Fruit fly (Drosophila melanogaster) whole organism, pupa: ENCODE data around the gene Cpr62Bb.

ENCODE experiments used
- CG10348 ChIP-seq: fragments of 200-800 bp; sonication (Bioruptor generic); IDR thresholded peaks from 2 replicates; pipeline ENCODE4 v1.3.6; 2022; ENCODE audit warnings: missing biosample characterization, missing genetic modification characterization
- CG12605 ChIP-seq: fragments of 200-800 bp; sonication (Bioruptor generic); IDR thresholded peaks from 2 replicates; pipeline ENCODE4 v1.3.6; 2022; ENCODE audit warnings: missing biosample characterization, missing genetic modification characterization
- CG13204 ChIP-seq: fragments of 200-800 bp; sonication (Bioruptor generic); optimal IDR thresholded peaks from 2 replicates; lab custom pipeline; 2018; ENCODE audit warnings: missing biosample characterization, mild to moderate bottlenecking, missing genetic modification characterization, moderate library complexity
- CG14655 ChIP-seq: fragments of 200-800 bp; sonication (Bioruptor generic); optimal IDR thresholded peaks from 3 replicates; lab custom pipeline; 2017; ENCODE audit warnings: mild to moderate bottlenecking, missing biosample characterization, missing genetic modification reagents, missing genetic modification characterization
- CG15710 ChIP-seq: fragments of 200-800 bp; sonication (Bioruptor generic); optimal IDR thresholded peaks from 2 replicates; lab custom pipeline; 2018; ENCODE audit warnings: missing biosample characterization, mild to moderate bottlenecking, missing genetic modification characterization, moderate library complexity
- CG17806 ChIP-seq: fragments of 200-800 bp; sonication (Bioruptor generic); optimal IDR thresholded peaks from 2 replicates; lab custom pipeline; 2018; ENCODE audit warnings: missing biosample characterization, mild to moderate bottlenecking, missing genetic modification characterization, moderate library complexity
- CG32121 ChIP-seq: fragments of 200-800 bp; sonication (Bioruptor generic); IDR thresholded peaks from 2 replicates; pipeline ENCODE4 v1.3.6; 2022; ENCODE audit warnings: missing biosample characterization, missing genetic modification characterization
- CG34367 ChIP-seq: fragments of 200-800 bp; sonication (Bioruptor generic); optimal IDR thresholded peaks from 2 replicates; lab custom pipeline; 2018; ENCODE audit warnings: missing biosample characterization, mild to moderate bottlenecking, missing genetic modification characterization
- CG4496 ChIP-seq: fragments of 200-800 bp; sonication (Bioruptor generic); IDR thresholded peaks from 3 replicates; pipeline ENCODE4 v1.3.6; 2022; ENCODE audit warnings: missing biosample characterization, missing genetic modification characterization
- CG8159 ChIP-seq: fragments of 200-800 bp; sonication (Bioruptor generic); optimal IDR thresholded peaks from 3 replicates; lab custom pipeline; 2018; ENCODE audit warnings: missing biosample characterization, mild to moderate bottlenecking, missing genetic modification characterization, moderate library complexity
- CG8301 ChIP-seq: fragments of 200-800 bp; sonication (Bioruptor generic); optimal IDR thresholded peaks from 2 replicates; lab custom pipeline; 2018; ENCODE audit warnings: missing biosample characterization, mild to moderate bottlenecking, missing genetic modification characterization
- CG9948 ChIP-seq: fragments of 200-800 bp; sonication (Bioruptor generic); optimal IDR thresholded peaks from 2 replicates; lab custom pipeline; 2018; ENCODE audit warnings: missing biosample characterization, mild to moderate bottlenecking, missing genetic modification characterization, moderate library complexity
- D1 ChIP-seq: fragments of 200-800 bp; sonication (Bioruptor generic); optimal IDR thresholded peaks from 2 replicates; lab custom pipeline; 2018; ENCODE audit warnings: missing biosample characterization, mild to moderate bottlenecking, missing genetic modification characterization, moderate library complexity
- EcR ChIP-seq: fragments of 200-800 bp; sonication (Bioruptor generic); optimal IDR thresholded peaks from 3 replicates; lab custom pipeline; 2019; ENCODE audit warnings: missing biosample characterization, missing genetic modification characterization, mild to moderate bottlenecking, moderate library complexity, missing genetic modification reagents
- Ets98B ChIP-seq: fragments of 200-800 bp; sonication (Bioruptor generic); IDR thresholded peaks from 2 replicates; pipeline ENCODE4 v1.3.6; 2022; ENCODE audit warnings: missing biosample characterization, missing genetic modification characterization
- Pif1A ChIP-seq: fragments of 200-800 bp; sonication (Bioruptor generic); optimal IDR thresholded peaks from 3 replicates; lab custom pipeline; 2016; ENCODE audit warnings: missing biosample characterization, missing genetic modification characterization
- Pif1B ChIP-seq: fragments of 200-800 bp; sonication (Bioruptor generic); optimal IDR thresholded peaks from 3 replicates; lab custom pipeline; 2016; ENCODE audit warnings: missing biosample characterization, missing genetic modification characterization
- Snoo ChIP-seq: fragments of 200-800 bp; sonication (Bioruptor generic); optimal IDR thresholded peaks from 3 replicates; lab custom pipeline; 2017; ENCODE audit warnings: missing biosample characterization, mild to moderate bottlenecking, missing genetic modification characterization, inconsistent platforms
- fd96Ca ChIP-seq: fragments of 200-800 bp; sonication (Bioruptor generic); IDR thresholded peaks from 3 replicates; pipeline ENCODE4 v1.3.6; 2022; ENCODE audit warnings: missing biosample characterization, missing genetic modification characterization
- gl ChIP-seq: fragments of 200-800 bp; sonication (Bioruptor generic); optimal IDR thresholded peaks from 2 replicates; lab custom pipeline; 2018; ENCODE audit warnings: missing biosample characterization, mild to moderate bottlenecking, missing genetic modification characterization
- rn ChIP-seq: fragments of 200-800 bp; sonication (Bioruptor generic); IDR thresholded peaks from 2 replicates; pipeline ENCODE4 v1.3.6; 2022; ENCODE audit warnings: missing biosample characterization, missing genetic modification characterization

Cpr62Bb gene

DNA sequence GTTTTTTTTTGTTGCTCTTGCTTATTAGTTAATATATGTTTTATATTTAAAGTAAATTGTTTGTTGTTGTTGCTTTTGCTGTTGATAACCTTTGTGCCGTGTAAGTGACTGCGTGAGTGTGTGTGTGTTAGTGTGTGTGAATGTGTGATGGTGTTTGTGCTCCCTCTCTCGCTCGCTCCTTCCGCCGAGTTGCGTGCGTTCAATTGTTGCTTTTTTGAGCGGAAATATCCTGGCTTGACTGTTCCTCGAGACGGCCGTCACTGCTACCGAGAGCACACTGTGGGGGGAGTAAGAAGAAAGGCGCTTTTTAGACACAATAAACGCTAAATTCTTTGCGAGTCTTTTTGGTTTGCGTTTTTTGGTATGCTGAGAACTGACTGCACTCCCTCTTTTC lies 26.4 kb upstream of the Cpr62Bb start:
- TF ChIP-seq CG17806 (tag; lab: Kevin White, UChicago): no peak
- TF ChIP-seq Pif1B (GFP tag; lab: Kevin White, UChicago): no peak
- no peak for TF ChIP-seq D1
- no peak for TF ChIP-seq Pif1A (GFP tag; lab: Kevin White, UChicago)
- no peak for TF ChIP-seq Snoo
- TF ChIP-seq CG12605 (GFP tag; lab: Robert Waterston, UW): peak; percentile 32
- TF ChIP-seq CG4496 (GFP tag; lab: Robert Waterston, UW): no peak; the same call in 2 of the 3 replicates
- no peak for TF ChIP-seq CG10348 (GFP tag; lab: Robert Waterston, UW)
- no peak for TF ChIP-seq CG8159 (tag; lab: Kevin White, UChicago)
- peak; percentile 2 for TF ChIP-seq CG14655 (GFP tag; lab: Kevin White, UChicago)
- TF ChIP-seq CG13204 (GFP tag; lab: Kevin White, UChicago): no peak
- TF ChIP-seq gl (tag; lab: Kevin White, UChicago): no peak
- TF ChIP-seq fd96Ca (GFP tag; lab: Robert Waterston, UW): no peak
- peak; percentile 54 for TF ChIP-seq EcR
- TF ChIP-seq Ets98B (GFP tag; lab: Robert Waterston, UW): no peak; the same call in 1 of the 2 replicates
- no peak for TF ChIP-seq CG15710
- no peak for TF ChIP-seq CG8301 (tag; lab: Kevin White, UChicago)
- TF ChIP-seq CG32121 (GFP tag; lab: Robert Waterston, UW): no peak
- no peak for TF ChIP-seq CG34367 (tag; lab: Kevin White, UChicago)
- no peak for TF ChIP-seq CG9948 (tag; lab: Kevin White, UChicago)
- TF ChIP-seq rn (GFP tag; lab: Robert Waterston, UW): no peak
- TF ChIP-seq, all 21 proteins: peak for 3

DNA sequence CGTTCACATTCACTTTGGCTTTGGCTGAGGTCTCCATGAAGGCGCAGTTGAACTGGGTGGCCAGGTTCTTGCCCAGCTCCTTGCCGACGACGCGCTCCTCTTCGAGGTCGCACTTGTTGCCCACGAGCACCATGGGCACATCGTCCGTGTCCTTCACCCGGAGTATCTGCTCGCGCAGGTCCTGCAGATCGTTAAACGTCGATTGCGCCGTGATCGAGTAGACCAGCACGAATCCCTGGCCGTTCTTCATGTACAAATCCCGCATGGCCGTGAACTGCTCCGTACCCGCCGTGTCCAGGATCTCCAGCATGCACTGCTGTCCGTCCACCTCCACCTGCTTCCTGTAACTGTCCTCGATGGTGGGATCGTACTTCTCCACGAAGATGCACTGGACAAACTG lies 25.8 kb upstream of the Cpr62Bb start:
- no peak for TF ChIP-seq Pif1B (GFP tag; lab: Kevin White, UChicago)
- no peak for TF ChIP-seq fd96Ca (GFP tag; lab: Robert Waterston, UW)
- no peak for TF ChIP-seq CG32121 (GFP tag; lab: Robert Waterston, UW)
- no peak for TF ChIP-seq CG12605 (GFP tag; lab: Robert Waterston, UW)
- TF ChIP-seq Snoo: no peak
- TF ChIP-seq CG17806 (tag; lab: Kevin White, UChicago): no peak
- TF ChIP-seq CG9948 (tag; lab: Kevin White, UChicago): no peak
- no peak for TF ChIP-seq CG4496 (GFP tag; lab: Robert Waterston, UW)

DNA sequence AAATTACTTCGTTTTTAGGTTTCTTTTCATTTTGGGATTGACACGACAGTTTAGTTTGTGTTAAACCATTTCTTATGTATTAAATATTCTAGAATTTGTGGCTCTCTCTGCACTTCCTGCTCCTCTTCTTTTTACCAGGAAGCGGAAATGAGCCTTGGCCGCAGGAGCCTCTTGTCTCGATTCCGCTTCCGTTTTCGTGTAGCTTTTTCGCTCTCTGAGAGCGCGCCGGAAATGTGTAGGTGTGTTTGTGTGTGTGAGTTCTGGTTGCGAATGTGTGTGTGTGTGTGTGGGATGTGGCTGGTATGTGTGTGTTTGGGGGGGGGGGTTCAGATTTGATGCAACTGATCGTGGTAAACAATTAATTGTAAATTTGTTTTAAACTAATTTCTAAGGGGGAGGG lies 24.6 kb upstream of the Cpr62Bb start:
- TF ChIP-seq CG10348 (GFP tag; lab: Robert Waterston, UW) (no peak), CG14655 (GFP tag; lab: Kevin White, UChicago) (no peak), CG34367 (tag; lab: Kevin White, UChicago) (no peak), CG4496 (GFP tag; lab: Robert Waterston, UW) (peak; percentile 11; the same call in 1 of the 3 replicates), Pif1B (GFP tag; lab: Kevin White, UChicago) (peak; percentile 39), CG12605 (GFP tag; lab: Robert Waterston, UW) (peak; percentile 20; the same call in 1 of the 2 replicates), gl (tag; lab: Kevin White, UChicago) (peak; percentile 36), Pif1A (GFP tag; lab: Kevin White, UChicago) (peak; percentile 51), Snoo (peak; percentile 62), CG17806 (tag; lab: Kevin White, UChicago) (peak; percentile 23)

DNA sequence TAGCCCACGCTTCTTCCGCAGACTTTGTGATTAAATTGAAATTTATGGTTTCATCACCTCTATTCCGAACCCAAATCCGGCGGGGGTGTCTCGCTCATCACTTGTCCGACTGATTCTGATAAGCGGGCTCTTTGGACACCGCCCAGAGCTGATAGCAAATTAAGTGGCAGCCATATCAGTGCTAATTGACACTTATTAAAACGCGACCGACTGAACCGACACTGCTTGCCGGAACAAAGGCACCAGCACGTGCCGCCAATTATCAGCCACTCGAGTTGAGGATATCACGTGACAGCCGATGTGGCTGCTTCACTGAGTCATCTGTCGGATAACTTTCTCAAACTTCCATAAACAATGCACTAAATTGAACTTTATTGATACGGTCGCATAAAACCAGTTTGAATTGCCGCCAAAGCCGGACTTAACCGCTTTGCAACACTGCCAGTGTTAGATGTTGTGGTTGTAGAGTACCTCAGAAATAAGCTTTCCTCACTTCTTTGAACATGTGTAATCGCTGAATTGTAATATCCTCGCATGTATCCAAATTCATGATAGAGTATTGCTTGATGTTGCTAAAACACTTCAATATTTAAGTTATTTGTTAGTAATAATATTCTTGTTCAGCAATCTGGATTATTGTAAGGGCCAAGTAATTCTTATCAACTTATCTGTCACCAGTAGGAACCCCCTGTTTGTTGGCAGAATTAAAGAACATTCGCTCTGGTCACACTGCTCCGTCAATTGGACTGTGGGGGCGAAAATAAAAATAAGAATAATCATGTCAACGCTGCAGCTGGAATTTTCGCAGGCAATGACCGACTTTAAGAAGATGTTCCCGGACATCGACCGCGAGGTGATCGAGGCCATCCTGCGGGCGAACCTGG lies 21.7 kb upstream of the Cpr62Bb start, which contains the start of gene CG12024:
TSS of gene CG12024 (plus strand) at position 699 of the 884 bp plus-strand sequence.
- no peak for TF ChIP-seq CG14655 (GFP tag; lab: Kevin White, UChicago)
- TF ChIP-seq CG8159 (tag; lab: Kevin White, UChicago): peak; percentile 62
- peak; percentile 36 for TF ChIP-seq CG8301 (tag; lab: Kevin White, UChicago)
- TF ChIP-seq CG32121 (GFP tag; lab: Robert Waterston, UW): peak; percentile 20; the same call in 1 of the 2 replicates
- peak; percentile 29 for TF ChIP-seq CG17806 (tag; lab: Kevin White, UChicago)
- no peak for TF ChIP-seq CG13204 (GFP tag; lab: Kevin White, UChicago)
- no peak for TF ChIP-seq D1
- TF ChIP-seq Pif1A (GFP tag; lab: Kevin White, UChicago): peak; percentile 35
- TF ChIP-seq fd96Ca (GFP tag; lab: Robert Waterston, UW): no peak
- TF ChIP-seq Snoo: peak; percentile 50
- TF ChIP-seq gl (tag; lab: Kevin White, UChicago): no peak
- TF ChIP-seq CG4496 (GFP tag; lab: Robert Waterston, UW): no peak
- peak; percentile 37 for TF ChIP-seq CG9948 (tag; lab: Kevin White, UChicago)
- no peak for TF ChIP-seq Pif1B (GFP tag; lab: Kevin White, UChicago)
- peak; percentile 61 for TF ChIP-seq CG15710
- peak; percentile 47; the same call in 1 of the 2 replicates for TF ChIP-seq Ets98B (GFP tag; lab: Robert Waterston, UW)
- TF ChIP-seq CG12605 (GFP tag; lab: Robert Waterston, UW): no peak
- TF ChIP-seq CG10348 (GFP tag; lab: Robert Waterston, UW): no peak
- no peak for TF ChIP-seq rn (GFP tag; lab: Robert Waterston, UW)
- TF ChIP-seq EcR: no peak
- peak; percentile 22 for TF ChIP-seq CG34367 (tag; lab: Kevin White, UChicago)
- TF ChIP-seq, all 21 proteins: peak for 10

DNA sequence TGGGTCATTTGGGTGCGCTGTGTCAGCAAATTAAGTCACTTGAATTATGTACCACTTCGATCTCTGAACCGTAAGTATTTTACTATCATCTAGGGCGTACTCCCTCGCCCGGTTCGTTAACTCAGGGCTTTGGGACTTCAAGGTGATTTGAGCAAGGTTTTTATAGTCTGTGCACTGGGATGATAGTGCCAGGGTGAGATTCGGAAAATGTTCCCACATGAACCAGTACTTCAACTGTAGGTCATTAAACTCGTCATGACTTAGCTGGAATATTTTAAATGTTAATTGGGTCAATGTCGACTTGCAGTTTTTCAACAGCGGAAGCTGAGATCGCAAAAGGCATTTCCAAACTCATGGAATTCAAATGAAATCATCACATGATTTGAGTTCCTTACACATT lies 20.5 kb upstream of the Cpr62Bb start, which contains the start of gene CNMa:
TSS of gene CNMa (minus strand) at position 101 of the 400 bp plus-strand sequence.
- TF ChIP-seq rn (GFP tag; lab: Robert Waterston, UW) (no peak), D1 (no peak), CG13204 (GFP tag; lab: Kevin White, UChicago) (no peak), CG4496 (GFP tag; lab: Robert Waterston, UW) (no peak)
